Worm (Caenorhabditis elegans): ENCODE data around the gene E03H12.5.
A peak's percentile ranks its signal among the peaks of the same experiment; 100 is the strongest.

Gene E03H12.5

DNA sequence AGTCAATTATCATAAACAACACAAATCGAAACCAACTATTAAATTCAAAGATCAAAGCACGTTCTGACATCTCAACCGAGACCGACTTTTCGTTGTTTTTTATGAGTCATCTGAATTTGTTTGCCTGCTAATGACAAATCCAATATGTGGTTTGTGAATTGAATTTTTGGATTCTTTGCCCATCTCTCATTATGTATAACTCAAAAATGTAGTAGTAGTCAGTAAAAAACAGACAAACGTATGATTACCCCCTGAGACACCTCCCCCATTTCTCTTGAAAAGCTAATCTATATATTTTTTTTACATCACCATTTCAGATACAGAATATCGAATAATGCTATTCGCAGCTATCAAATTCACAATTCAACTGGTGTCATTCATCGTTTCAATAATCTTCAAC lies 31.3 kb upstream of the E03H12.5 start, which contains the start of gene str-169:
Gene str-169 (plus strand): TSS at position 301 of the 400 bp plus-strand sequence.
- TF ChIP-seq mef-2 (tag; optimal IDR thresholded peaks at IDR 0.05): no peak
- TF ChIP-seq fkh-4 (tag; optimal IDR thresholded peaks at IDR 0.05; ENCODE audit: borderline replicate concordance): no peak
- no peak for TF ChIP-seq ets-5 (GFP tag; IDR thresholded peaks at IDR 0.05)
- TF ChIP-seq fkh-8 (tag; optimal IDR thresholded peaks at IDR 0.05): peak; percentile 17
- TF ChIP-seq C04F5.9 (tag; optimal IDR thresholded peaks at IDR 0.05): no peak
- TF ChIP-seq alr-1 (tag; optimal IDR thresholded peaks at IDR 0.05; ENCODE audit: borderline replicate concordance): no peak
- TF ChIP-seq irx-1 (tag; optimal IDR thresholded peaks at IDR 0.05): no peak

DNA sequence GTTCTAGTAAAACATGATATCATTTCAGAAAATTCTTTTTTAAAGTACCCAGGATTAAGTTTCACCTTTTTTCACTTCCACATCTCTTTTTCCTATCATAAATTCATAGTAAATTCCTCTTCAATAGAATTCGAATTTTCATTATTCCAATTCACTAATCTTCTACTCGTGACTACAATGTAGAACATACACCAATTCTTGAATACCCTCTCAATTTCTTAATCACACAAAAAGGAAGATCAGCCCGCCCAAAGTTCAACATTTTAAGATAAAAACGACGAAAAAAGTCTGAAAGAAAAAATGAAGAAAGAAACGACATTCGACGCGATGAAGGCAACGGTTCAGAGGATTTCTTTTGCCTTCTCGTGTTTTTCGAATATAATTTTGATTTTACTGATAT lies 23.1 kb upstream of the E03H12.5 start, which contains the start of gene str-163:
Gene str-163 (plus strand): TSS at position 301 of the 400 bp plus-strand sequence.
- TF ChIP-seq pax-3 (tag; optimal IDR thresholded peaks at IDR 0.05): peak; percentile 39
- TF ChIP-seq snpc-4 (tag; optimal IDR thresholded peaks at IDR 0.05): no peak
- peak; percentile 39 for TF ChIP-seq fkh-8 (tag; optimal IDR thresholded peaks at IDR 0.05)
- TF ChIP-seq sox-4 (tag; optimal IDR thresholded peaks at IDR 0.05): peak; percentile 44
- peak; percentile 55 for TF ChIP-seq dsc-1 (tag; optimal IDR thresholded peaks at IDR 0.05)

DNA sequence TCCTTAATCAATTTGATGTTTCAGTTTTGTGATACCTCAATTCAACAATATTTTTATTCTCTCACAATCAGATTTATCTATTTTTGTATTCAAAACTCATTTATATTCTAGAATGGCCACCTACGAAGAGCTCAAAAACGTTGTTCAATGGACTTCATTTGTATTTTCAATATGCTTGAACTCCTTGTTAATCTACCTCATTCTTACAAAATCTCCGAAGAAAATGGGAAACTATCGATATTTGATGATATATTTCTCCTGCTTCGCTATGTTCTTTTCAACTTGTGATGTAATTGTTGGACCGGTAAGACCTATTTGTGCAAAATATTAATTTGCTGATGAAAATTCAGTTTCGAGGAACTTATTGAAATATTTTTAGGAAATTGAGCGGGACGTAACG lies 16.4 kb upstream of the E03H12.5 start, which contains the start of gene str-164:
Gene str-164 (plus strand): TSS at position 113 of the 400 bp plus-strand sequence.
- TF ChIP-seq efl-1 (optimal IDR thresholded peaks at IDR 0.05) (no peak), efl-1 (GFP tag; optimal IDR thresholded peaks at IDR 0.05 in 1 of 2) (peak in 1 of 2 experiments; percentile 76), ztf-4 (tag; optimal IDR thresholded peaks at IDR 0.05) (no peak)

- TF ChIP-seq ceh-90 (tag; optimal IDR thresholded peaks at IDR 0.05) (no peak), hlh-4 (tag; optimal IDR thresholded peaks at IDR 0.05) (no peak), fkh-4 (tag; optimal IDR thresholded peaks at IDR 0.05; ENCODE audit: borderline replicate concordance) (no peak), pag-3 (tag; optimal IDR thresholded peaks at IDR 0.05; ENCODE audit: borderline replicate concordance, insufficient read depth) (no peak), grh-1 (GFP tag; IDR thresholded peaks at IDR 0.05) (no peak), mep-1 (tag; optimal IDR thresholded peaks at IDR 0.05) (no peak), ceh-8 (GFP tag; optimal IDR thresholded peaks at IDR 0.05) (no peak), lin-39 (tag; optimal IDR thresholded peaks at IDR 0.05) (no peak), nhr-11 (tag; optimal IDR thresholded peaks at IDR 0.05) (no peak), lin-15B (tag; optimal IDR thresholded peaks at IDR 0.05) (no peak), unc-62 (GFP tag; optimal IDR thresholded peaks at IDR 0.05) (no peak), lin-13 (GFP tag; optimal IDR thresholded peaks at IDR 0.05) (no peak), F16B12.6 (tag; optimal IDR thresholded peaks at IDR 0.05) (no peak)
Observed at ce11 chrIV:4963834-4964233, 13.2 kb upstream of the E03H12.5 start, which contains the start of gene txt-3. txt-3 (plus strand) TSS chrIV:4963958.

DNA sequence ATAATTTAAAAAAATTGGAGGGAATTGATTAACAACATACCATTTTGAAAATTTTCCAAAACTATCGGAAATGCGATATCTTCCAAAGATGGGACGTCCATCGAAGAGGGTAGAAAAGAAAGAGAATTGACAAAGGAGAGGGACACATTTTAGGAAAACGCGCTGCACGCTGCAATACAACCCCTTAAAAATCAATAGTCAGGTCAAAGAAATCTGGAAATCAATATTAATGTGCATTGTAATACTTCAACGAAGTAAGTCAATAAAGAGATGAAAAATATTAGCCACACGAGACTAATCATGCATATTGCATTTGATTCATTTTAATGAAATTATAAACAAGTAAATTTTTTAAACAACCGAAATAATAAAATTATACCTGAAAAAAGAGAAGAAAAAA lies 7.6 kb upstream of the E03H12.5 start, which contains the start of gene Y9C9A.13:
Gene Y9C9A.13 (minus strand): TSS at position 101 of the 400 bp plus-strand sequence.
- TF ChIP-seq hpl-2 (GFP tag; optimal IDR thresholded peaks at IDR 0.05): no peak
- TF ChIP-seq grh-1 (GFP tag; IDR thresholded peaks at IDR 0.05): no peak
- TF ChIP-seq efl-3 (GFP tag; optimal IDR thresholded peaks at IDR 0.05): no peak
- no peak for TF ChIP-seq unc-130 (tag; optimal IDR thresholded peaks at IDR 0.05)
- TF ChIP-seq mab-9 (GFP tag; IDR thresholded peaks at IDR 0.05): no peak
- no peak for TF ChIP-seq efl-1 (optimal IDR thresholded peaks at IDR 0.05)
- no peak for TF ChIP-seq efl-1 (GFP tag; optimal IDR thresholded peaks at IDR 0.05 in 1 of 2)
- TF ChIP-seq lsy-2 (tag; optimal IDR thresholded peaks at IDR 0.05): no peak
- TF ChIP-seq zag-1 (tag; optimal IDR thresholded peaks at IDR 0.05): no peak
- no peak for TF ChIP-seq unc-30 (tag; optimal IDR thresholded peaks at IDR 0.05)
- no peak for TF ChIP-seq skn-1 (tag; optimal IDR thresholded peaks at IDR 0.05)
- no peak for TF ChIP-seq ztf-4 (tag; optimal IDR thresholded peaks at IDR 0.05)
- no peak for TF ChIP-seq aha-1 (tag; optimal IDR thresholded peaks at IDR 0.05)
- TF ChIP-seq egl-27 (tag; optimal IDR thresholded peaks at IDR 0.05): no peak
- TF ChIP-seq lin-35 (GFP tag; optimal IDR thresholded peaks at IDR 0.05): no peak
- no peak for TF ChIP-seq lin-15B (tag; optimal IDR thresholded peaks at IDR 0.05)
- TF ChIP-seq snu-23 (GFP tag; optimal IDR thresholded peaks at IDR 0.05): no peak
- no peak for TF ChIP-seq ama-1 (optimal IDR thresholded peaks at IDR 0.05)

All from whole organism, L1 larva.